Fruit fly (Drosophila melanogaster) whole organism, embryonic: ENCODE measurements around the gene CG15286.
A peak's percentile ranks its signal among the peaks of the same experiment; 100 is the strongest.

Experiments
- CG13775 ChIP-seq: fragments of 200-800 bp; sonication (Bioruptor generic); optimal IDR thresholded peaks from 3 replicates; lab custom pipeline; 2017; ENCODE audit warnings: missing biosample characterization, mild to moderate bottlenecking, missing genetic modification characterization
- CG2875 ChIP-seq: fragments of 200-800 bp; sonication (Bioruptor generic); optimal IDR thresholded peaks from 2 replicates; lab custom pipeline; 2017; ENCODE audit warnings: missing biosample characterization, mild to moderate bottlenecking, missing genetic modification characterization, missing genetic modification reagents
- CG9817 ChIP-seq: fragments of 200-800 bp; sonication (Bioruptor generic); optimal IDR thresholded peaks from 2 replicates; lab custom pipeline; 2018; ENCODE audit warnings: missing biosample characterization, mild to moderate bottlenecking, missing genetic modification characterization, moderate library complexity
- CG9932 ChIP-seq: fragments of 200-800 bp; sonication (Bioruptor generic); IDR thresholded peaks from 2 replicates; pipeline ENCODE4 v1.3.6; 2022; ENCODE audit warnings: missing biosample characterization, missing genetic modification characterization
- MTF-1 ChIP-seq: fragments of 200-800 bp; sonication (Bioruptor generic); optimal IDR thresholded peaks from 2 replicates; lab custom pipeline; 2018; ENCODE audit warnings: missing biosample characterization, mild to moderate bottlenecking, missing genetic modification characterization, borderline replicate concordance
- corto ChIP-seq: fragments of 200-800 bp; sonication (Bioruptor generic); optimal IDR thresholded peaks from 2 replicates; lab custom pipeline; 2016; ENCODE audit warnings: missing biosample characterization, mild to moderate bottlenecking, missing genetic modification characterization, moderate library complexity
- sob ChIP-seq: fragments of 200-800 bp; sonication (Bioruptor generic); IDR thresholded peaks from 2 replicates; pipeline ENCODE4 v1.3.6; 2022; ENCODE audit warnings: missing biosample characterization, missing genetic modification characterization

dm6 chr2L:14355033-14355851 lies 17.2 kb downstream of the CG15286 start, which contains the start of gene Rab14:
- TF ChIP-seq MTF-1 (GFP tag; lab: Kevin White, UChicago) = peak; percentile 67
- peak; percentile 79 for TF ChIP-seq CG13775 (GFP tag; lab: Kevin White, UChicago)
- no peak for TF ChIP-seq corto (GFP tag; lab: Kevin White, UChicago)
- TF ChIP-seq CG9817 (tag; lab: Kevin White, UChicago) = peak; percentile 85
- peak; percentile 64 for TF ChIP-seq CG2875 (GFP tag; lab: Kevin White, UChicago)
- TF ChIP-seq CG9932 (GFP tag; lab: Robert Waterston, UW) = peak; percentile 81
- TF ChIP-seq sob (GFP tag; lab: Robert Waterston, UW) = peak; percentile 78
